Worm (Caenorhabditis elegans): ENCODE results near the gene mig-32.
A peak's percentile ranks its signal among the peaks of the same experiment; 100 is the strongest.

Gene mig-32

DNA sequence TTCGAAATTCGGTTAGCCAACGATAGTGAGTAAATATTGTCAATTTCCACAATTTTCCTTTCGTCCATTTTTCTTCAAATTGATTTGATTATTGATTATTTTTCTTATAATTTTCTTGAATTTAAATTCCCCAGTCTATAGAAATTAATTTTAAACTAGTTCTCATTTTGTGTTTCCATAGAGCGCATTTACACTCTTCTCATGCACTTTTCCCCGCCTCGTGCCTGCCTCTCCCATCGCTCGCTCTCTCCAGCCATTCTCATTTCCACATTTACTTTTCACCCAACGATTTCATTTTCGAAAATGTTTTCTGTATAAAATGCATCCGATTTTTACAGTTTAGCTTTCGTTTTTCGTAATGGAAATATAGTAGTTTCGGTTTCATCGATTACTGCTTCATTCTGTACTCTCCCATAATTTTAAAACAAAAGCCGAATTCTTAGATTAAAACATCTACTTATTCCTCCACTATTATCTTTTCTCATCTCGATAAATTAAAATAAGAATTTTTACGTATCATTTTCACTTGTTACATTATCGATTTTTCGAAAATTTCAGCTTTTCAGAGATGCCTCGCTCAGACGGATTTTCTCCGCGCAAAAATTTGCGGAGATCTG, 13.0 kb downstream of the mig-32 start, which contains the start of gene lex-1:
Gene lex-1 (plus strand): TSS at position 567 of the 617 bp plus-strand sequence.
- no peak for TF ChIP-seq tbx-7 (tag; optimal IDR thresholded peaks at IDR 0.05)
- TF ChIP-seq unc-42 (tag; optimal IDR thresholded peaks at IDR 0.05), result peak; percentile 27
- no peak for TF ChIP-seq dve-1 (tag; optimal IDR thresholded peaks at IDR 0.05)
- TF ChIP-seq hlh-30 (tag; optimal IDR thresholded peaks at IDR 0.05; ENCODE audit: insufficient read depth), result peak; percentile 75
- peak; percentile 26 for TF ChIP-seq ceh-31 (tag; optimal IDR thresholded peaks at IDR 0.05)
- TF ChIP-seq nfya-1 (tag; optimal IDR thresholded peaks at IDR 0.05), result peak; percentile 38

DNA sequence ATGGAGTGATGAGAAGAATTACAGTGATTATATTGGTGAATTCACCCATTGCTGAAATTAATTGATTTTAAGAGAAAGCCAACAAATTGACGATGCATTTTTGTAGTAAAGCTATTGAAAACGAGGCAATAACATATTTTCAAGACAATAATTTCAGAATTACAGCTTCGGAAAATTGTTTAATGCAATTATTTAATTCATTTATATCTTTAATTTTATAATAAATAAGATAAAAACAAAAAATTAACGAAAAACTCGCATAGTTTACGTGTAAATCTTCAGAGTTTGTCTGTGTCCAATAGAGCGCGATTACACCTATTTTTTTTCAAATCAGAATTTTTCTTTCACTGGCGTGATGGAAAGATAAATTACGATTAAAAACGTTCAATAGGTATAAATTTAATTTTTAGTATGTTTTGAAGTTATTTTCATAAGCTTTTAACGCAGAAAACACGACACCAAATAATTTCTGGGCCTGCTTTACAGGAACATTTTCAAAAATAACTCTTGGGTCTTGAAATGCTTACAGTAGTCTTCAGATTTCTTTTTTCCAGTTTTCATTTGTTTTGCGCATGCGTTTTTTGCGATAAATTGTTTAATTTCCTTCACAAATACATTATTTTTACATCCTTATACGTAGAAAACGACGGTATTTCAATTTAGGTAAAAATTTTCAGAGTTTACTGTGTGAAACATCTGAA, 13.8 kb downstream of the mig-32 start, which contains the start of gene tmed-1:
Gene tmed-1 (minus strand): TSS at position 51 of the 701 bp plus-strand sequence.
- TF ChIP-seq ceh-2 (tag; optimal IDR thresholded peaks at IDR 0.05), result no peak
- TF ChIP-seq ceh-31 (tag; optimal IDR thresholded peaks at IDR 0.05), result no peak
- TF ChIP-seq ceh-45 (GFP tag; IDR thresholded peaks at IDR 0.05), result no peak
- no peak for TF ChIP-seq ceh-9 (tag; optimal IDR thresholded peaks at IDR 0.05)
- no peak for TF ChIP-seq sdc-2 (tag; optimal IDR thresholded peaks at IDR 0.05)
- no peak for TF ChIP-seq ceh-34 (tag; optimal IDR thresholded peaks at IDR 0.05)

DNA sequence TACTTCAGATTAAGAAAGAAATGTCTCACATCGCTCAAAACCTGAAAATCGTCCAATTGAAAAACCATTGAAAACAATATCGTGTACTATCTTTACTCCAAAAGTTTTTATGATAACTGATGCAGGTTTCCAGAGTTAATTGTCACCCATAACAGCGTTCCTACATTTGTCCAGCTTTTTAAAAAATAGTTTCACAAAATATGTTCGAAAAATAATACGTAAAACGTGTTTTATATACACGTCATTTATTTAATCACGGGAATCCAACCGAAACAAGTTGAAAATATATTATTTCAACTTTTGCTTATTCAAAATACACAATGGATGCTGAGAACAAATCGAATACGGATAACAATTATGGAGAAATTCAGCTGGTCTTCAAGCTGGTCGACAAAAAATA, 16.5 kb downstream of the mig-32 start, which contains the start of gene K08E4.7:
Gene K08E4.7 (plus strand): TSS at position 301 of the 400 bp plus-strand sequence.
- TF ChIP-seq ceh-6 (GFP tag; optimal IDR thresholded peaks at IDR 0.05) (no peak), pros-1 (tag; optimal IDR thresholded peaks at IDR 0.05) (no peak), odd-2 (tag; optimal IDR thresholded peaks at IDR 0.05) (no peak), che-1 (tag; optimal IDR thresholded peaks at IDR 0.05) (no peak), ceh-24 (tag; optimal IDR thresholded peaks at IDR 0.05) (no peak), ceh-14 (tag; optimal IDR thresholded peaks at IDR 0.05) (no peak), K02D7.2 (tag; optimal IDR thresholded peaks at IDR 0.05) (no peak)

DNA sequence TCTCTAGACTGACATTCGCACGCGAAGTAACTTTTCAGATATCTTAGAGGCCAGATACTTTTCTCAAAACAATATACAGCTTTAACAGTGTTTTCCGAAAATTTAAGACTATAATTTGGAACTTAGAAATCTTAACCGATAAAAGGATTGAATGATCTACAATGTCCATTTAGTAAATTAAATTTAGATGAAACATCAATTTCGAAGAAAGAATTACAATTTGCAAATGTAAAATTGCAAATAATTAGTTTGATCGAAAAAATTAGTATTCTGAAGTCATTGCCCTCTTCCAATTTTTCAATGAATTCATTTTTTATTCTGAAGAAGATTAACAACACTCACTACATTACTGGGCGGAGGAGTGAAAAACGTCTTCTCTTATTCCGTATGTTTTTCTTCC, 23.4 kb downstream of the mig-32 start, which contains the start of gene bath-37:
Gene bath-37 (plus strand): TSS at position 301 of the 400 bp plus-strand sequence.
- TF ChIP-seq sox-2 (GFP tag; IDR thresholded peaks at IDR 0.05) (no peak), eyg-1 (tag; optimal IDR thresholded peaks at IDR 0.05) (no peak), pag-3 (tag; optimal IDR thresholded peaks at IDR 0.05; ENCODE audit: borderline replicate concordance) (no peak), unc-42 (tag; optimal IDR thresholded peaks at IDR 0.05) (no peak), ceh-14 (tag; optimal IDR thresholded peaks at IDR 0.05) (no peak), ahr-1 (tag; optimal IDR thresholded peaks at IDR 0.05) (no peak), ztf-16 (tag; optimal IDR thresholded peaks at IDR 0.05) (no peak), rnt-1 (tag; optimal IDR thresholded peaks at IDR 0.05) (no peak), ceh-19 (GFP tag; optimal IDR thresholded peaks at IDR 0.05) (no peak), pros-1 (tag; optimal IDR thresholded peaks at IDR 0.05) (no peak), pqm-1 (tag; optimal IDR thresholded peaks at IDR 0.05) (no peak)

DNA sequence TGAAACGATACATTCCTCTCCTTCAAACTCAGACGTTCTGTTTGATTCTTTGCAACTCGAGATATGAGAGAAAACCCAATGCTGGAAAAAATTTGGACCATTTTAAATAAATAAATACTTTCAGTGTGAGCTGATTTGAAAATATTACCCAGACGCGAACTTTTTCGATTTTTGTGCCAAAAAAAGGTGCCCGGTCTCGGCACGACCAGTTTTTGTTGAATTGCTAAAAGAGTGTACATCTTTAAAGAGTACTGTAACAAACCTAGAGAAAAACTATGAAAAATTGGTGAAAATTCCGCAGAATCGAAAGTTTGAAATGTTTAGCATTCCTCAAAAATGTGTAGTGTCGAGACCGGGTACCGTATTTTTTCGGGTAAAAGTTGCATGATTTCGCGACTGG, 30.8 kb downstream of the mig-32 start, which contains the start of gene K08E4.8:
Gene K08E4.8 (minus strand): TSS at position 101 of the 400 bp plus-strand sequence.
- TF ChIP-seq pha-4 (tag; optimal IDR thresholded peaks at IDR 0.05) (no peak), nhr-232 (tag; optimal IDR thresholded peaks at IDR 0.05) (no peak), pat-9 (tag; optimal IDR thresholded peaks at IDR 0.05) (no peak), dve-1 (tag; optimal IDR thresholded peaks at IDR 0.05) (no peak), unc-86 (tag; optimal IDR thresholded peaks at IDR 0.05) (no peak), ets-4 (tag; optimal IDR thresholded peaks at IDR 0.05) (no peak), sox-2 (GFP tag; IDR thresholded peaks at IDR 0.05) (no peak), pros-1 (tag; optimal IDR thresholded peaks at IDR 0.05) (no peak), pqm-1 (tag; optimal IDR thresholded peaks at IDR 0.05) (no peak), dmd-4 (tag; optimal IDR thresholded peaks at IDR 0.05; ENCODE audit: borderline replicate concordance) (no peak), hlh-15 (tag; optimal IDR thresholded peaks at IDR 0.05) (no peak), hlh-8 (tag; optimal IDR thresholded peaks at IDR 0.05) (no peak), pha-2 (tag; optimal IDR thresholded peaks at IDR 0.05) (no peak), rnt-1 (tag; optimal IDR thresholded peaks at IDR 0.05) (no peak), mec-3 (tag; optimal IDR thresholded peaks at IDR 0.05; ENCODE audit: borderline replicate concordance) (no peak), ceh-18 (tag; optimal IDR thresholded peaks at IDR 0.05) (no peak), syd-9 (tag; optimal IDR thresholded peaks at IDR 0.05) (no peak), ztf-16 (tag; optimal IDR thresholded peaks at IDR 0.05) (no peak)
